Fruit fly (Drosophila melanogaster) whole organism: ENCODE results near the gene Faa.

Source experiments
- CG8478 ChIP-seq: fragments of >200 bp; optimal IDR thresholded peaks from 2 replicates; lab custom pipeline; 2018; ENCODE audit warnings: inconsistent platforms
- Dll ChIP-seq: fragments of >200 bp; optimal IDR thresholded peaks from 2 replicates; lab custom pipeline; 2017
- EcR ChIP-seq, 2 experiments: fragments of >200 bp; optimal IDR thresholded peaks; 2 replicates each; lab custom pipeline; 2017; ENCODE audit warnings: missing biosample characterization in 2 of 2, missing genetic modification characterization in 2 of 2, missing genetic modification reagents in 2 of 2
- pan ChIP-seq: fragments of >200 bp; optimal IDR thresholded peaks from 2 replicates; lab custom pipeline; 2017
- psq ChIP-seq: fragments of >200 bp; optimal IDR thresholded peaks from 2 replicates; lab custom pipeline; 2017
- usp ChIP-seq: fragments of >200 bp; optimal IDR thresholded peaks from 2 replicates; lab custom pipeline; 2017; ENCODE audit warnings: missing biosample characterization, missing genetic modification characterization, mixed read lengths

Faa gene

dm6 chr3L:4061921-4062474 lies 11.8 kb downstream of the Faa start, which contains the start of gene dib:
dib (plus strand) TSS chr3L:4062292.
- TF ChIP-seq pan (lab: Kevin White, UChicago) (no peak), psq (lab: Kevin White, UChicago) (no peak), usp (GFP tag; lab: Kevin White, UChicago) (no peak), CG8478 (lab: Kevin White, UChicago) (no peak), EcR (GFP tag; optimal IDR thresholded peaks at IDR 0.05; lab: Kevin White, UChicago) (no peak), Dll (lab: Kevin White, UChicago) (no peak)

dm6 chr3L:4059293-4059820 lies 14.4 kb downstream of the Faa start, which contains the start of gene Ugt305A1:
Ugt305A1 (plus strand) TSS chr3L:4059770.
- TF ChIP-seq pan (lab: Kevin White, UChicago) (no peak), psq (lab: Kevin White, UChicago) (no peak), Dll (lab: Kevin White, UChicago) (no peak), EcR (GFP tag; optimal IDR thresholded peaks at IDR 0.05; lab: Kevin White, UChicago) (no peak), CG8478 (lab: Kevin White, UChicago) (no peak), usp (GFP tag; lab: Kevin White, UChicago) (no peak)

DNA sequence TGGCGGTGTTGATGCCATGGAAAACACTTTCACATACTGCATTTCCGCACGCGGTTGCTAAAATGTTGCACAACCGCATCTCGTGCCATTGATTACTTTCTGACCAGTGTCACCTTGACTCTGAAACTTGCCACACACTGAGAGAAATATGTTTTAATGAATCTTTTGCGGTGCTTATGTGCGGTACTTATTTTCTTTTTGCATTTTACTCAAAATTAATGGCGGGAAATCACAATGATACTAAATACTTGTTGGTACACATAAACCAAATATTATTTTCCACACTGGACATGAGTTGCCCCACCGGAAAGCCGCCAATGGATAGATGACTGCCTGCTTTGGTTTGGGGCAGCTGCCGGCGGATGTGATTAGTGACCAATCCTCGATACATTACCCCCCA lies 16.9 kb downstream of the Faa start:
- TF ChIP-seq Dll (lab: Kevin White, UChicago) (no peak), psq (lab: Kevin White, UChicago) (no peak), EcR (GFP tag; optimal IDR thresholded peaks at IDR 0.05; lab: Kevin White, UChicago) (no peak), CG8478 (lab: Kevin White, UChicago) (no peak)

- TF ChIP-seq pan (lab: Kevin White, UChicago) (no peak), EcR (GFP tag; optimal IDR thresholded peaks at IDR 0.05; lab: Kevin White, UChicago) (no peak), CG8478 (lab: Kevin White, UChicago) (no peak), psq (lab: Kevin White, UChicago) (no peak), Dll (lab: Kevin White, UChicago) (no peak), usp (GFP tag; lab: Kevin White, UChicago) (no peak)
Measured at dm6 chr3L:4055438-4055962, 18.3 kb downstream of the Faa start.

- TF ChIP-seq EcR (GFP tag; optimal IDR thresholded peaks at IDR 0.05; lab: Kevin White, UChicago) (no peak), psq (lab: Kevin White, UChicago) (no peak), Dll (lab: Kevin White, UChicago) (no peak), CG8478 (lab: Kevin White, UChicago) (no peak), pan (lab: Kevin White, UChicago) (no peak)
Measured at dm6 chr3L:4049082-4049481, 24.7 kb downstream of the Faa start.

- TF ChIP-seq EcR (GFP tag; optimal IDR thresholded peaks at IDR 0.05; lab: Kevin White, UChicago) = no peak
- TF ChIP-seq Dll (lab: Kevin White, UChicago) = no peak
- no peak for TF ChIP-seq pan (lab: Kevin White, UChicago)
- TF ChIP-seq psq (lab: Kevin White, UChicago) = no peak
- no peak for TF ChIP-seq usp (GFP tag; lab: Kevin White, UChicago)
- TF ChIP-seq CG8478 (lab: Kevin White, UChicago) = no peak
Measured at dm6 chr3L:4047635-4048034, 26.1 kb downstream of the Faa start, which contains the start of gene Dpy-30L2. Dpy-30L2 (minus strand) TSS chr3L:4047735.

DNA sequence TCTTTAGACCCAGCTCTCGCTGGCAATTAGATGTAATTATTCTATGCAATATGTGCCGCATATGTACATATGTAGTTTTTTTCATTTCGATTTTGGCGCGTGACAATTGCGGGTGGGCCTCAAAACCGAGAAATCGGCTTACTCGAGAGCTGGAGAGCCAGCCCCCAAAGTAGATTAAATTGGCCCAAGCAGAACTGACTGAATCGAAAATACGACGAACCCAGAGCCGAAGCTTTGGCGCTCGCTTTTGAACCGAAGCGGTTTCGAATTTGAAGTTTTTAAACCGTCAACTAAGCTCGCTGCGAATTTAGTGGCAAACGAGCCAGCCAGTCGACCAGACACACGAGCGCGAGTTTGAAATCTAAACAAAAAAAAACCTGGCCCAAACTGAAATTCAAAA lies 27.5 kb downstream of the Faa start, which contains the start of gene CG1136:
Gene CG1136, plus strand, starts transcription at position 308 of the 400 bp plus-strand sequence.
- TF ChIP-seq Dll (lab: Kevin White, UChicago) (no peak), usp (GFP tag; lab: Kevin White, UChicago) (no peak), pan (lab: Kevin White, UChicago) (no peak), EcR (GFP tag; optimal IDR thresholded peaks at IDR 0.05; lab: Kevin White, UChicago) (no peak), psq (lab: Kevin White, UChicago) (no peak), CG8478 (lab: Kevin White, UChicago) (no peak)

DNA sequence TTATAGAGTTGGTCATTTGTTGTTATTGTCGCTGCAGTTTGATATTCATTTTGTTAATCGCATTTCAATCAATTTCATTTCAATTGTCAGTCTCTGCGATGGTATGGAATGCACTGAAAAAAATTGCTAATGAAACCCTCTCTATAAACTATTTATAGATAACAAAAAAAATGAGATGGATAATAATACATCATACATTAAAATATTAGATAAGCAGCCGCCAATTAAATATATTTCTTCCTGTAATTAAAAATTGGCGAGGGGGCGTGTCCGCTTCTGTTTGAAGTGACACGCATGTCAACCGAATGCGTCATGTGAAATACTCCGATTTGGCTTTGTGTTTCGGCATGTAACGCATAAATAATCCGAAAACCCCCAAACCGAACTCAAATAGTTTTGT lies 29.3 kb downstream of the Faa start:
- no peak for TF ChIP-seq psq (lab: Kevin White, UChicago)
- no peak for TF ChIP-seq CG8478 (lab: Kevin White, UChicago)
- TF ChIP-seq EcR (GFP tag; optimal IDR thresholded peaks at IDR 0.05; lab: Kevin White, UChicago) = no peak
- TF ChIP-seq pan (lab: Kevin White, UChicago) = no peak
- no peak for TF ChIP-seq Dll (lab: Kevin White, UChicago)
- TF ChIP-seq usp (GFP tag; lab: Kevin White, UChicago) = no peak

DNA sequence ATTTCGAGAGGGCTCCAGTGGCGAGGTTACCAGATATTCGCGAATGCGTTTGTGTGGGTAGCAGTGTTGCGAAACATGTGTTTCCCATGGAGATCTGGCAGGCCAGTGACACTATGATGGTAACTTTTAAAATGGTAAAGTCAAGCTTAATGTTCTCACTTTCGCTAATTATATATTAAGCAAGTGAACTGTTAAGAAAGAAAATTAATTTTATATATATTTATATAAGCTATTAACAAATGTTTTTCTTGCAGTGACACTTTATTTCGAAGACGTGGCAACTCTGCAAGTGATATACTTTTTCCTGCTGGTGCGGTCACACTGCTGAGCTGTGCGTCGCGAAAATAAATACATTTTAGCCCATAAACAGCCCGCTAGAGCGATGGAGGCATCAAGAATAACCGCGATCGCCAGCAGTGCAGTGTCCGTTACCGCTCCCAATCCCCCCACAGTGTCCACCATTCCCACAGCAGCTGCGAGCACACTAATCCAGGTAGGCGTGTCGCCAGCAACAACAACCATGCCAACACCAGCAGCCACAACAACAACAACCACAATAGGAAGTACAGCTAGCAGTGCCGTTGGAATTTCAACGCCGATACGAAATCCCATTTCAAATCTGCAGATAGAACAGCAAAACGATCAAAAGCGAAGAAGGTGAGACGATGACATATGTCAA lies 33.4 kb downstream of the Faa start, which contains the start of the genes CG11593 and Rcd5:
Gene CG11593, minus strand, starts transcription at position 236 of the 679 bp plus-strand sequence.
Gene Rcd5, plus strand, starts transcription at position 283 of the 679 bp plus-strand sequence.
- no peak for TF ChIP-seq psq (lab: Kevin White, UChicago)
- no peak for TF ChIP-seq Dll (lab: Kevin White, UChicago)
- TF ChIP-seq CG8478 (lab: Kevin White, UChicago) = no peak
- no peak for TF ChIP-seq pan (lab: Kevin White, UChicago)
- TF ChIP-seq EcR (GFP tag; optimal IDR thresholded peaks at IDR 0.05; lab: Kevin White, UChicago) = no peak
- TF ChIP-seq usp (GFP tag; lab: Kevin White, UChicago) = no peak

DNA sequence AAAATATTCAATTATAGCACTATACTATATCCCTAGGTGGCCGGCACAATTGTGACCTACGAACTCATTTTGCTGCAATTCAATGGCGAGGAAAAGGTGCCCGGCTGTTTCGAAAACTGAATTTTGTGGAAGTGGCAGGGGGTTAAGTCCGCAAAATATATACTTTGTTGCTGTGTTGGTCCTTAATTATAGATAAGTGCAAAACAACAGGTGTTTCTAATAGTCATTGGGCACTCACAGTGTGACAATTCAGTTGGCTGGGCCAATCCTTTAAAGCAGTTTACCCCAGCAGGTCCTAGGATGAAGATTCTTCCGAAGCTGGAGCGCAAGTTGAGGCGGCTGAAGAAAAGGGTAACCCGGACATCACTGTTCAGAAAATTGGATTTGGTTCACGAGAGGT lies 38.3 kb downstream of the Faa start, which contains the start of gene Gr64f:
Gene Gr64f, plus strand, starts transcription at position 301 of the 400 bp plus-strand sequence.
- no peak for TF ChIP-seq Dll (lab: Kevin White, UChicago)

dm6 chr3L:4031762-4032161 lies 42.0 kb downstream of the Faa start, which contains the start of the genes Gr64d and Gr64e:
Gr64d (plus strand) TSS chr3L:4032062.
Gr64e (plus strand) TSS chr3L:4032141.
- TF ChIP-seq psq (lab: Kevin White, UChicago) (no peak), pan (lab: Kevin White, UChicago) (no peak), Dll (lab: Kevin White, UChicago) (no peak), usp (GFP tag; lab: Kevin White, UChicago) (no peak), CG8478 (lab: Kevin White, UChicago) (no peak), EcR (GFP tag; optimal IDR thresholded peaks at IDR 0.05; lab: Kevin White, UChicago) (no peak)
